Worm (Caenorhabditis elegans) whole organism, late embryonic: Measurements from ENCODE around the gene let-99.

ENCODE experiments used
- ama-1 ChIP-seq: fragments of 150-350 bp; optimal IDR thresholded peaks from 2 replicates; lab custom pipeline; 2014
- ets-4 ChIP-seq: sonication (generic microtip); optimal IDR thresholded peaks from 2 replicates; lab custom pipeline; 2016; ENCODE audit warnings: missing genetic modification characterization, missing compliant biosample characterization
- fkh-10 ChIP-seq: fragments of 150-350 bp; optimal IDR thresholded peaks from 2 replicates; lab custom pipeline; 2014; ENCODE audit warnings: missing biosample characterization, missing genetic modification reagents, missing genetic modification characterization
- lin-11 ChIP-seq: fragments of 200-800 bp; sonication (Bioruptor generic); optimal IDR thresholded peaks from 2 replicates; lab custom pipeline; 2018; ENCODE audit warnings: mild to moderate bottlenecking, missing genetic modification characterization, missing compliant biosample characterization
- mec-3 ChIP-seq: sonication (generic microtip); optimal IDR thresholded peaks from 2 replicates; lab custom pipeline; 2016; ENCODE audit warnings: borderline replicate concordance, missing genetic modification characterization, missing compliant biosample characterization
- pha-2 ChIP-seq: sonication (generic microtip); optimal IDR thresholded peaks from 2 replicates; lab custom pipeline; 2017; ENCODE audit warnings: mild to moderate bottlenecking, missing genetic modification characterization, missing compliant biosample characterization
- sox-4 ChIP-seq: sonication (generic microtip); optimal IDR thresholded peaks from 2 replicates; lab custom pipeline; 2017; ENCODE audit warnings: mild to moderate bottlenecking, missing genetic modification characterization, inconsistent platforms, missing compliant biosample characterization
- unc-55 ChIP-seq: sonication (generic microtip); optimal IDR thresholded peaks from 2 replicates; lab custom pipeline; 2017; ENCODE audit warnings: missing biosample characterization, missing genetic modification reagents, missing genetic modification characterization
- zip-5 ChIP-seq: sonication (generic microtip); optimal IDR thresholded peaks from 2 replicates; lab custom pipeline; 2016; ENCODE audit warnings: missing genetic modification characterization, missing compliant biosample characterization

DNA sequence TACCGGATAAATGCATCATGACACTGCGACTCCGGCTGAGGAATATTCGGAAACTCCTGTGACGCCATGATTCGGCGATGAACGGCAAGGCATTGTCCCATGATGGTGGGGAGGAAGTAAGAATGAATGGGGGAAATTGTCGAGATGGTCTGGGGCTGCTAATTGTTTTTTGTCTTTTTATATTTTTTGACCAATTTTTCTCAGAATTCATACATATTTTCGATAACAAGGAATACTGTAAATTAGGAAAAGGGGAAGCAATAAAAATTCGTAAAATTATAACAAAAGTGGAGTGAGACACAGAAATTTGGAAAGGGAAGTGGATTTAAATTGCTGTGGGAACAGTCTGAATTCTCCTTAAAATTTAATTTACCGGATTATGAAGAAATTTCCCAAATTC is 42.2 kb upstream of the let-99 start, which contains the start of gene eak-4:
- TF ChIP-seq mec-3 (tag; lab: Kevin White, UChicago) (no peak), zip-5 (tag; lab: Kevin White, UChicago) (no peak), sox-4 (tag; lab: Kevin White, UChicago) (no peak), unc-55 (no peak), lin-11 (tag; lab: Kevin White, UChicago) (no peak), ama-1 (no peak), pha-2 (tag; lab: Kevin White, UChicago) (no peak), fkh-10 (GFP tag; lab: Kevin White, UChicago) (no peak), ets-4 (tag; lab: Kevin White, UChicago) (no peak)
